Worm (Caenorhabditis elegans) whole organism, L4/young adult: Measurements from ENCODE around the gene T28F3.5.

Experiments
- W03F9.2 ChIP-seq: fragments of 150-350 bp; optimal IDR thresholded peaks from 2 replicates; lab custom pipeline; 2014; ENCODE audit warnings: missing biosample characterization, missing genetic modification characterization
- him-1 ChIP-seq: sonication (generic microtip); optimal IDR thresholded peaks from 2 replicates; lab custom pipeline; 2016; ENCODE audit warnings: missing genotype, missing genetic modification reagents, missing genetic modification characterization, missing compliant biosample characterization

- no peak for TF ChIP-seq him-1 (tag; lab: Kevin White, UChicago)
- no peak for TF ChIP-seq W03F9.2 (tag; lab: Kevin White, UChicago)
Observed at ce11 chrIV:17253435-17253834, 41.2 kb upstream of the T28F3.5 start.
